Worm (Caenorhabditis elegans) whole organism, L2 larva: ENCODE data around the gene mop-25.2.
A peak's percentile ranks its signal among the peaks of the same experiment; 100 is the strongest.

Experiments used
- C34F6.9 ChIP-seq: fragments of 150-350 bp; optimal IDR thresholded peaks from 2 replicates; lab custom pipeline; 2014; ENCODE audit warnings: missing biosample characterization, missing genetic modification characterization
- F13H6.1 ChIP-seq: sonication (generic microtip); optimal IDR thresholded peaks from 2 replicates; lab custom pipeline; 2016; ENCODE audit warnings: missing genetic modification characterization, missing compliant biosample characterization
- R02D3.7 ChIP-seq: fragments of 150-350 bp; optimal IDR thresholded peaks from 2 replicates; lab custom pipeline; 2014; ENCODE audit warnings: missing biosample characterization, missing genetic modification characterization
- Y55F3AM.14 ChIP-seq: fragments of 200-800 bp; sonication (Bioruptor generic); optimal IDR thresholded peaks from 2 replicates; lab custom pipeline; 2018; ENCODE audit warnings: mild to moderate bottlenecking, missing genetic modification characterization, missing compliant biosample characterization
- ZK546.5 ChIP-seq: sonication (generic microtip); optimal IDR thresholded peaks from 2 replicates; lab custom pipeline; 2017; ENCODE audit warnings: missing biosample characterization, missing genetic modification characterization
- alr-1 ChIP-seq: fragments of 150-350 bp; optimal IDR thresholded peaks from 2 replicates; lab custom pipeline; 2014; ENCODE audit warnings: missing biosample characterization, missing genetic modification characterization
- aly-2 ChIP-seq: fragments of 150-350 bp; optimal IDR thresholded peaks from 2 replicates; lab custom pipeline; 2014; ENCODE audit warnings: missing biosample characterization, missing genetic modification characterization
- ama-1 ChIP-seq: fragments of 150-350 bp; optimal IDR thresholded peaks from 2 replicates; lab custom pipeline; 2018; ENCODE audit warnings: inconsistent platforms
- blmp-1 ChIP-seq: sonication (generic microtip); optimal IDR thresholded peaks from 2 replicates; lab custom pipeline; 2017; ENCODE audit warnings: missing genetic modification characterization, mild to moderate bottlenecking, missing compliant biosample characterization, antibody characterized with exemption, moderate library complexity; ENCODE audit not compliant: insufficient read depth
- ceh-16 ChIP-seq: fragments of 150-350 bp; optimal IDR thresholded peaks from 2 replicates; lab custom pipeline; 2014; ENCODE audit warnings: missing biosample characterization, missing genetic modification characterization
- ceh-82 ChIP-seq: fragments of 150-350 bp; optimal IDR thresholded peaks from 2 replicates; lab custom pipeline; 2014; ENCODE audit warnings: missing biosample characterization, missing genetic modification characterization
- crh-2 ChIP-seq: sonication (generic microtip); optimal IDR thresholded peaks from 2 replicates; lab custom pipeline; 2017; ENCODE audit warnings: missing biosample characterization, missing genetic modification characterization
- dmd-4 ChIP-seq: sonication (generic microtip); optimal IDR thresholded peaks from 2 replicates; lab custom pipeline; 2017; ENCODE audit warnings: missing biosample characterization, missing genetic modification characterization
- egl-27 ChIP-seq: sonication (generic microtip); optimal IDR thresholded peaks from 3 replicates; lab custom pipeline; 2017; ENCODE audit warnings: missing biosample characterization, missing genetic modification reagents, missing genetic modification characterization
- elt-1 ChIP-seq: fragments of 150-350 bp; optimal IDR thresholded peaks from 2 replicates; lab custom pipeline; 2014; ENCODE audit warnings: missing biosample characterization, missing genetic modification characterization
- fos-1 ChIP-seq: fragments of 150-350 bp; optimal IDR thresholded peaks from 2 replicates; lab custom pipeline; 2014; ENCODE audit warnings: missing biosample characterization, missing genetic modification characterization
- lin-11 ChIP-seq: fragments of 150-350 bp; sonication (generic microtip); optimal IDR thresholded peaks from 2 replicates; lab custom pipeline; 2014; ENCODE audit warnings: missing biosample characterization, missing genetic modification characterization, inconsistent platforms, mixed read lengths
- lin-13 ChIP-seq: fragments of 150-350 bp; optimal IDR thresholded peaks from 2 replicates; lab custom pipeline; 2014; ENCODE audit warnings: missing biosample characterization, missing genetic modification reagents, missing genetic modification characterization
- lin-39 ChIP-seq: fragments of 150-350 bp; optimal IDR thresholded peaks from 2 replicates; lab custom pipeline; 2014; ENCODE audit warnings: missing biosample characterization, missing genetic modification reagents, missing genetic modification characterization
- lsy-2 ChIP-seq, 2 experiments: fragments of 150-350 bp in 1 of 2; sonication (generic microtip) in 1 of 2; optimal IDR thresholded peaks; 2 replicates each; lab custom pipeline; 2014 to 2017; ENCODE audit warnings: missing biosample characterization in 2 of 2, missing genetic modification characterization in 2 of 2
- mab-5 ChIP-seq: fragments of 150-350 bp; optimal IDR thresholded peaks from 2 replicates; lab custom pipeline; 2014; ENCODE audit warnings: missing biosample characterization, missing genetic modification characterization
- mbf-1 ChIP-seq: sonication (generic microtip); optimal IDR thresholded peaks from 2 replicates; lab custom pipeline; 2017; ENCODE audit warnings: missing biosample characterization, missing genetic modification characterization
- mdl-1 ChIP-seq, 2 experiments: fragments of 150-350 bp in 1 of 2; sonication (generic microtip) in 1 of 2; optimal IDR thresholded peaks; 2 replicates each; lab custom pipeline; 2017; ENCODE audit warnings: missing biosample characterization in 2 of 2, missing genetic modification characterization in 2 of 2
- nhr-10 ChIP-seq: sonication (generic microtip); optimal IDR thresholded peaks from 2 replicates; lab custom pipeline; 2017; ENCODE audit warnings: missing biosample characterization, missing genetic modification characterization
- nhr-11 ChIP-seq: fragments of 150-350 bp; optimal IDR thresholded peaks from 2 replicates; lab custom pipeline; 2014; ENCODE audit warnings: missing biosample characterization, missing genetic modification characterization
- nhr-12 ChIP-seq: fragments of 150-350 bp; optimal IDR thresholded peaks from 2 replicates; lab custom pipeline; 2014; ENCODE audit warnings: missing biosample characterization, missing genetic modification characterization
- nhr-129 ChIP-seq: fragments of 150-350 bp; optimal IDR thresholded peaks from 2 replicates; lab custom pipeline; 2014; ENCODE audit warnings: missing biosample characterization, missing genetic modification characterization
- nhr-21 ChIP-seq: fragments of 150-350 bp; optimal IDR thresholded peaks from 2 replicates; lab custom pipeline; 2014; ENCODE audit warnings: missing biosample characterization, missing genetic modification characterization
- nhr-23 ChIP-seq: fragments of 150-350 bp; optimal IDR thresholded peaks from 2 replicates; lab custom pipeline; 2014; ENCODE audit warnings: missing biosample characterization, missing genetic modification reagents, missing genetic modification characterization
- nhr-237 ChIP-seq: fragments of 150-350 bp; optimal IDR thresholded peaks from 2 replicates; lab custom pipeline; 2014; ENCODE audit warnings: missing biosample characterization, missing genetic modification characterization
- nhr-25 ChIP-seq: fragments of 150-350 bp; sonication (generic microtip); optimal IDR thresholded peaks from 3 replicates; lab custom pipeline; 2014; ENCODE audit warnings: missing biosample characterization, missing genetic modification characterization
- nhr-6 ChIP-seq: fragments of 150-350 bp; optimal IDR thresholded peaks from 2 replicates; lab custom pipeline; 2014; ENCODE audit warnings: missing biosample characterization, missing genetic modification characterization
- nhr-77 ChIP-seq: fragments of 150-350 bp; optimal IDR thresholded peaks from 2 replicates; lab custom pipeline; 2014; ENCODE audit warnings: missing biosample characterization, missing genetic modification characterization
- peb-1 ChIP-seq: fragments of 150-350 bp; optimal IDR thresholded peaks from 2 replicates; lab custom pipeline; 2014; ENCODE audit warnings: missing biosample characterization, missing genetic modification characterization
- sem-4 ChIP-seq: fragments of 150-350 bp; optimal IDR thresholded peaks from 2 replicates; lab custom pipeline; 2014; ENCODE audit warnings: missing biosample characterization, missing genetic modification reagents, missing genetic modification characterization
- skn-1 ChIP-seq: sonication (generic microtip); optimal IDR thresholded peaks from 2 replicates; lab custom pipeline; 2017; ENCODE audit warnings: missing biosample characterization, missing genetic modification characterization
- sma-3 ChIP-seq: sonication (generic microtip); optimal IDR thresholded peaks from 2 replicates; lab custom pipeline; 2016; ENCODE audit warnings: missing genetic modification reagents, missing genetic modification characterization, missing compliant biosample characterization
- sma-9 ChIP-seq, 2 experiments: fragments of 150-350 bp in 1 of 2; sonication (generic microtip) in 1 of 2; optimal IDR thresholded peaks; 2 replicates each; lab custom pipeline; 2014 to 2016; ENCODE audit warnings: missing genetic modification characterization in 2 of 2, mild to moderate bottlenecking in 1 of 2, missing biosample characterization in 1 of 2, missing compliant biosample characterization in 1 of 2, missing genetic modification reagents in 1 of 2, moderate library complexity in 1 of 2
- snpc-4 ChIP-seq: fragments of 150-350 bp; optimal IDR thresholded peaks from 2 replicates; lab custom pipeline; 2014; ENCODE audit warnings: missing biosample characterization, missing genetic modification characterization
- unc-39 ChIP-seq: fragments of 150-350 bp; optimal IDR thresholded peaks from 2 replicates; lab custom pipeline; 2014; ENCODE audit warnings: missing biosample characterization, missing genetic modification characterization
- unc-55 ChIP-seq: fragments of 150-350 bp; sonication (generic microtip); optimal IDR thresholded peaks from 3 replicates; lab custom pipeline; 2014; ENCODE audit warnings: missing biosample characterization, missing genetic modification reagents, missing genetic modification characterization
- unc-62 ChIP-seq: fragments of 150-350 bp; optimal IDR thresholded peaks from 2 replicates; lab custom pipeline; 2014; ENCODE audit warnings: missing biosample characterization, missing genetic modification reagents, missing genetic modification characterization
- zag-1 ChIP-seq: fragments of 150-350 bp; optimal IDR thresholded peaks from 2 replicates; lab custom pipeline; 2014; ENCODE audit warnings: missing biosample characterization, missing genetic modification characterization
- ztf-1 ChIP-seq: fragments of 200-800 bp; sonication (Bioruptor generic); conservative IDR thresholded peaks from 2 replicates; pipeline ENCODE4 v1.3.6; 2022; ENCODE audit warnings: missing genetic modification characterization, missing compliant biosample characterization
- ztf-11 ChIP-seq: sonication (generic microtip); optimal IDR thresholded peaks from 2 replicates; lab custom pipeline; 2017; ENCODE audit warnings: missing biosample characterization, missing genetic modification characterization
- ztf-4 ChIP-seq: fragments of 150-350 bp; optimal IDR thresholded peaks from 2 replicates; lab custom pipeline; 2014; ENCODE audit warnings: missing biosample characterization, missing genetic modification characterization

mop-25.2 gene

DNA sequence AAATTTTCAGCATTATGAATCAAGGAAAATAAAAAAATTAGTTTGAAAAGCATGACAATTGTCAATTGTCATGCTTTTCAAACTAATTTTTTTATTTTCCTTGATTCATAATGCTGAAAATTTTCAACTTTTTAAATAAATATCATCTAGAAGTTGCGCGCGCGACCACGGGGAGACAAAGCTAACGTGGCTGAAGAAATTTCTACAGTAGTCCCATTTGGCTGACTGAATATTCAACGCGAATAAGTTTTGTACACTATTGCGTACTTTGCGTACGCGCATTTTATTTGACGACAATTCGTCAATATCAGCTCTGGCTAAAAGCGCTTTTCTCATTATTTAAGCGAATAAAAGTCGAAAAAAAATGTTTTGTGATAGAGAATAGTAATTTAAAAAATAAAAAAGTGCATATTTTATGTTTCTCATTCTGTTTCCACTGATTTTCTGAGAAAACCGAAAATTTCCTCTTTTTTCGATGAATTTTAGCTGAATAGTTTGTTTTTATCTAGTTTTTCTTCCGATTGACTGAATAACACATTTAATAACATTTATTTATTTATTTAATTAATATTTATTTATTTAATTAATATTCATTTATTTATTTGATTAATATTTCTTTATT is 15.2 kb upstream of the mop-25.2 start, which contains the start of gene Y53C12A.11:
Gene Y53C12A.11 (minus strand): TSS at position 68 of the 622 bp plus-strand sequence.
- peak in 1 of 2 experiments; percentile 65 for TF ChIP-seq lsy-2 (tag; optimal IDR thresholded peaks at IDR 0.05; lab: Kevin White, UChicago)

DNA sequence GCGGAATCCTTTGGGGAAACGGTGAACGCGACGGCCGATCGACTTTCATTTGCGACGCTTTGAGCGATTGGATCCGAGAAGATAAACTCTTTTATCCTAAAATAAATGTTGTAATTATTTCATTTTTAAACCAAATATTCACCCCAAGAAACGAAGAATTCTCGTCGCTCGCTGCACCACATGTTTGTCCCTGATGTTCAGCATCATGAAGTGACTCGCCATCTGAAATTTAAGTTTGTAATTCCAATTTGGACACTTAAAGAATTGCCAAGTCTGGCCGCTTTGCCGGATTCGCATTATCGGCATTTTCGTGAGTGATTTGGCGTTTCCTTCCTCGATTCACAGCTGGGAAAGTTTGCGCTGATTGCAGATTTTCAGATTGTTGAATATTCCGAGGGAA is 14.4 kb upstream of the mop-25.2 start, which contains the start of gene Y53C12A.6:
Gene Y53C12A.6 (minus strand): TSS at position 101 of the 400 bp plus-strand sequence.
- no peak for TF ChIP-seq nhr-77 (tag; lab: Kevin White, UChicago)
- TF ChIP-seq unc-55 (GFP tag; lab: Kevin White, UChicago), result no peak
- no peak for TF ChIP-seq lsy-2 (tag; optimal IDR thresholded peaks at IDR 0.05; lab: Kevin White, UChicago)
- TF ChIP-seq nhr-23 (tag; lab: Kevin White, UChicago), result no peak
- TF ChIP-seq lin-39 (tag; lab: Kevin White, UChicago), result no peak
- TF ChIP-seq nhr-237 (tag; lab: Kevin White, UChicago), result no peak
- TF ChIP-seq sma-3, result no peak
- no peak for TF ChIP-seq ceh-16 (tag; lab: Kevin White, UChicago)
- TF ChIP-seq crh-2 (tag; lab: Kevin White, UChicago), result no peak
- TF ChIP-seq F13H6.1 (tag; lab: Kevin White, UChicago), result no peak
- TF ChIP-seq nhr-11 (tag; lab: Kevin White, UChicago), result no peak
- no peak for TF ChIP-seq elt-1 (tag; lab: Kevin White, UChicago)
- TF ChIP-seq nhr-12 (tag; lab: Kevin White, UChicago), result no peak
- TF ChIP-seq nhr-21 (tag; lab: Kevin White, UChicago), result no peak
- TF ChIP-seq nhr-129 (tag; lab: Kevin White, UChicago), result no peak

DNA sequence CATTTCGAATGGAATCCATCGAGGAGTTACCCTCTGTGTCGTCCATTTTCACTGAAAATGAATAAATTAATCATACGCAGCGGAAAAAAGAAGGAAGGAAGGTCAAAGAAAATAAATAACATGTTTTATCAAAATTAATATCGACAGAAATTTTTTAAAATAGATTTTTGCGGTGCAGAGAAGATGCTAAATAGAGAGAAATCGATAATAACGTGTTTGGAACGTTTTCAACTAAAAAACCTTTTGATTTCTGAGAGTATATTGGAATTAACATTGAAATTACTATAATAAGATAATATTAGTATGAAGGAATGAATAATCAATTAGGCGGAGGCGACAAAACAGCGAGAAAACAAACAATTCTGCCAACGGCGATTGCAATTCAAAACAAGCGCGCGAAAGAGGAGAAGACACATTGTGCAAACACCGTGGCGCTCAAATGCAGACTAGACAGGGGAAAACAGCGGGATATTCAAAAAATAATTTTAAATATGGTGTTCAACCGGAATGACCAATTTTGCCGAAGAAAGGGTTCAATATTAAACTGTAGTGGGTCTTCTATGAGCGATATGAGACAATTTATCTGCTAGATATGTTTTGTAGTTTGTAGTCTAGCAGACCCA is 13.0 kb upstream of the mop-25.2 start, which contains the start of gene wee-1.3:
Gene wee-1.3 (minus strand): TSS at position 51 of the 623 bp plus-strand sequence.
- TF ChIP-seq skn-1 (tag; lab: Kevin White, UChicago) (no peak), blmp-1 (tag; lab: Kevin White, UChicago) (peak; percentile 43), crh-2 (tag; lab: Kevin White, UChicago) (peak; percentile 86), lin-39 (tag; lab: Kevin White, UChicago) (no peak), nhr-237 (tag; lab: Kevin White, UChicago) (no peak), mdl-1 (tag; optimal IDR thresholded peaks at IDR 0.05; lab: Kevin White, UChicago) (no peak), egl-27 (tag; lab: Kevin White, UChicago) (peak; percentile 48), Y55F3AM.14 (GFP tag; lab: Kevin White, UChicago) (no peak), ceh-82 (tag; lab: Kevin White, UChicago) (no peak), mab-5 (tag; lab: Kevin White, UChicago) (peak; percentile 61), sem-4 (tag; lab: Kevin White, UChicago) (peak; percentile 60), zag-1 (tag; lab: Kevin White, UChicago) (no peak), ztf-4 (tag; lab: Kevin White, UChicago) (peak; percentile 36), C34F6.9 (tag; lab: Kevin White, UChicago) (peak; percentile 84), peb-1 (tag; lab: Kevin White, UChicago) (no peak), ZK546.5 (tag; lab: Kevin White, UChicago) (no peak), ama-1 (no peak), nhr-12 (tag; lab: Kevin White, UChicago) (no peak), ceh-16 (tag; lab: Kevin White, UChicago) (no peak), nhr-129 (tag; lab: Kevin White, UChicago) (peak; percentile 83), unc-55 (GFP tag; lab: Kevin White, UChicago) (peak; percentile 91), R02D3.7 (peak; percentile 16), nhr-23 (tag; lab: Kevin White, UChicago) (no peak), lsy-2 (tag; optimal IDR thresholded peaks at IDR 0.05; lab: Kevin White, UChicago) (peak; percentile 80 to 94), dmd-4 (tag; lab: Kevin White, UChicago) (no peak), nhr-11 (tag; lab: Kevin White, UChicago) (peak; percentile 62), alr-1 (tag; lab: Kevin White, UChicago) (no peak), nhr-10 (tag; lab: Kevin White, UChicago) (no peak), fos-1 (tag; lab: Kevin White, UChicago) (peak; percentile 55), snpc-4 (tag; lab: Kevin White, UChicago) (peak; percentile 69), lin-13 (GFP tag; lab: Kevin White, UChicago) (peak; percentile 82), mbf-1 (tag; lab: Kevin White, UChicago) (no peak), aly-2 (tag; lab: Kevin White, UChicago) (no peak), nhr-77 (tag; lab: Kevin White, UChicago) (no peak), sma-9 (GFP tag; optimal IDR thresholded peaks at IDR 0.05; lab: Kevin White, UChicago) (peak; percentile 79), sma-9 (tag; optimal IDR thresholded peaks at IDR 0.05; lab: Kevin White, UChicago) (no peak), nhr-25 (tag; lab: Kevin White, UChicago) (peak; percentile 80), ztf-11 (tag; lab: Kevin White, UChicago) (no peak), unc-39 (no peak), lin-11 (tag; lab: Kevin White, UChicago) (peak; percentile 65), nhr-6 (tag; lab: Kevin White, UChicago) (peak; percentile 20), nhr-21 (tag; lab: Kevin White, UChicago) (peak; percentile 63), ztf-1 (GFP tag; lab: Robert Waterston, UW) (no peak), unc-62 (GFP tag; lab: Kevin White, UChicago) (no peak)
